Fruit fly (Drosophila melanogaster): ENCODE results near the gene TTLL3A.
A peak's percentile ranks its signal among the peaks of the same experiment; 100 is the strongest.

TTLL3A gene

DNA sequence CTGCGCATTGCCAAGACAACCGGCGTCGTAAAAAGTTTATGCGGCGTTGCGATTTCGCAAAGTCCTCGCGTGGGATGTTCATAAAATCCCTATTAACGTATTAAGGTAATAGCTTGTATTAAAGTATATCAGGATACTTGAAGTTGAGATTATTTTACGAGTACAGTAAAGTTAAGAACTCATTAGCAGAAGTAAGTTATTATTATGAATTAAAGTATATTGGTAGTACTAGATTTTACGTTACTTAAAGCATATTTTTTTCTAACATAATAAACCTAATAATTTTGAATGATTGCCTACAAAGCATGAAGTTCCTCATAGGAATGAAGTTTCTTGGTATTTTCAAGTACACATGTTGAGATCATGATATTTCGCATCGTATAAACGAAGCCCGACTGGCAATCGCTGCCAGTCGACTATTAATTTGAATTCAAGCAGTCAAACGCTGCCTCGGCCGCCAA is 46.2 kb downstream of the TTLL3A start (continued):
- TF ChIP-seq Atf-2 (GFP tag; optimal IDR thresholded peaks at IDR 0.05), result no peak
- no peak for TF ChIP-seq pho (GFP tag; optimal IDR thresholded peaks at IDR 0.05)
- TF ChIP-seq Hmx (GFP tag; optimal IDR thresholded peaks at IDR 0.05), result no peak
- no peak for TF ChIP-seq ham (GFP tag; IDR thresholded peaks at IDR 0.05)
- TF ChIP-seq unpg (GFP tag; optimal IDR thresholded peaks at IDR 0.05), result peak; percentile 36
- peak; percentile 12 for TF ChIP-seq CG12299 (tag; optimal IDR thresholded peaks at IDR 0.05)
- no peak for TF ChIP-seq ara (GFP tag; IDR thresholded peaks at IDR 0.05)
- TF ChIP-seq Atf3 (GFP tag; optimal IDR thresholded peaks at IDR 0.05), result no peak
- peak; percentile 44 for TF ChIP-seq CG30020 (tag; optimal IDR thresholded peaks at IDR 0.05)
- peak; percentile 82 for TF ChIP-seq CG7556 (GFP tag; optimal IDR thresholded peaks at IDR 0.05)
- no peak for TF ChIP-seq CG11093 (GFP tag; IDR thresholded peaks at IDR 0.05)
- TF ChIP-seq Tbp (GFP tag; optimal IDR thresholded peaks at IDR 0.05), result no peak
- TF ChIP-seq Awh (GFP tag; IDR thresholded peaks at IDR 0.05), result no peak
- TF ChIP-seq pnt (GFP tag; optimal IDR thresholded peaks at IDR 0.05), result no peak
- TF ChIP-seq Hmr (GFP tag; optimal IDR thresholded peaks at IDR 0.05), result peak; percentile 43
- TF ChIP-seq CG12219 (GFP tag; optimal IDR thresholded peaks at IDR 0.05), result peak; percentile 54
- TF ChIP-seq CG4820 (GFP tag; optimal IDR thresholded peaks at IDR 0.05), result peak; percentile 91
- no peak for TF ChIP-seq vnd (GFP tag; IDR thresholded peaks at IDR 0.05; ENCODE audit: partially characterized antibody)
- no peak for TF ChIP-seq D19B (GFP tag; optimal IDR thresholded peaks at IDR 0.05)
- no peak for TF ChIP-seq disco-r (GFP tag; optimal IDR thresholded peaks at IDR 0.05)
- no peak for TF ChIP-seq CG8765 (GFP tag; IDR thresholded peaks at IDR 0.05)
- no peak for TF ChIP-seq Oaz (GFP tag; IDR thresholded peaks at IDR 0.05)
- TF ChIP-seq CG14860 (GFP tag; IDR thresholded peaks at IDR 0.05; ENCODE audit: partially characterized antibody), result no peak
- TF ChIP-seq Fer2 (tag; optimal IDR thresholded peaks at IDR 0.05), result no peak
- TF ChIP-seq CG15601 (tag; optimal IDR thresholded peaks at IDR 0.05), result peak; percentile 29
- TF ChIP-seq Drgx (GFP tag; IDR thresholded peaks at IDR 0.05), result 0 out of 2 replicates have a peak, but pooled peaks have one; percentile 9
- peak; percentile 48 for TF ChIP-seq CG10209 (GFP tag; optimal IDR thresholded peaks at IDR 0.05)
- TF ChIP-seq sug (tag; optimal IDR thresholded peaks at IDR 0.05), result no peak
- TF ChIP-seq CG10274 (GFP tag; optimal IDR thresholded peaks at IDR 0.05), result no peak
- no peak for TF ChIP-seq CG11456 (GFP tag; IDR thresholded peaks at IDR 0.05)
- no peak for TF ChIP-seq ind (GFP tag; optimal IDR thresholded peaks at IDR 0.05)
- no peak for TF ChIP-seq Kr (GFP tag; optimal IDR thresholded peaks at IDR 0.05)
- TF ChIP-seq nau (GFP tag; optimal IDR thresholded peaks at IDR 0.05), result no peak
- TF ChIP-seq CG8290 (GFP tag; optimal IDR thresholded peaks at IDR 0.05), result peak; percentile 25
- no peak for TF ChIP-seq CG8290 (tag; optimal IDR thresholded peaks at IDR 0.05)
- TF ChIP-seq cg (GFP tag; optimal IDR thresholded peaks at IDR 0.05), result no peak
- TF ChIP-seq tio (GFP tag; optimal IDR thresholded peaks at IDR 0.05), result peak; percentile 54
- TF ChIP-seq NfI (GFP tag; optimal IDR thresholded peaks at IDR 0.05), result no peak
- peak; percentile 83 for TF ChIP-seq CG10979 (tag; optimal IDR thresholded peaks at IDR 0.05)
- TF ChIP-seq Abd-B (GFP tag; optimal IDR thresholded peaks at IDR 0.05), result peak; percentile 34
- TF ChIP-seq CG16863 (GFP tag; optimal IDR thresholded peaks at IDR 0.05), result no peak
- TF ChIP-seq CG4424 (GFP tag; optimal IDR thresholded peaks at IDR 0.05), result peak; percentile 30
- no peak for TF ChIP-seq CG9797 (GFP tag; optimal IDR thresholded peaks at IDR 0.05)
- no peak for TF ChIP-seq so (GFP tag; IDR thresholded peaks at IDR 0.05)
- TF ChIP-seq CG11695 (GFP tag; IDR thresholded peaks at IDR 0.05), result 0 out of 3 replicates have a peak, but pooled peaks have one; percentile 26
- TF ChIP-seq wdn (GFP tag; IDR thresholded peaks at IDR 0.05), result no peak
- no peak for TF ChIP-seq Hey (tag; optimal IDR thresholded peaks at IDR 0.05)
- no peak for TF ChIP-seq chinmo (GFP tag; IDR thresholded peaks at IDR 0.05; ENCODE audit: partially characterized antibody)
- TF ChIP-seq Scr (GFP tag; IDR thresholded peaks at IDR 0.05; ENCODE audit: partially characterized antibody), result no peak
- TF ChIP-seq CG12391 (tag; optimal IDR thresholded peaks at IDR 0.05), result peak; percentile 63
- no peak for TF ChIP-seq chn (GFP tag; optimal IDR thresholded peaks at IDR 0.05)
- TF ChIP-seq Neu2 (GFP tag; optimal IDR thresholded peaks at IDR 0.05; ENCODE audit: borderline replicate concordance), result no peak
